Worm (Caenorhabditis elegans) whole organism, L4 larva: Measurements from ENCODE around the gene hrpf-2.

ENCODE experiments used
- F44E2.7 ChIP-seq: fragments of 200-800 bp; sonication (Bioruptor generic); IDR thresholded peaks from 2 replicates; pipeline ENCODE4 v2.1.2; 2022; ENCODE audit warnings: missing genetic modification characterization, missing compliant biosample characterization
- T20F7.1 ChIP-seq: fragments of 200-800 bp; sonication (Bioruptor generic); optimal IDR thresholded peaks from 2 replicates; lab custom pipeline; 2018; ENCODE audit warnings: mild to moderate bottlenecking, missing genetic modification characterization, missing compliant biosample characterization
- Y48G9A.11 ChIP-seq: fragments of 200-800 bp; sonication (Bioruptor generic); IDR thresholded peaks from 2 replicates; pipeline ENCODE4 v1.3.6; 2022; ENCODE audit warnings: missing genetic modification reagents, missing genetic modification characterization, missing compliant biosample characterization
- attf-4 ChIP-seq: sonication (generic microtip); optimal IDR thresholded peaks from 3 replicates; lab custom pipeline; 2017; ENCODE audit warnings: missing biosample characterization, missing genetic modification characterization
- ceh-20 ChIP-seq: fragments of 200-800 bp; sonication (Bioruptor generic); IDR thresholded peaks from 2 replicates; pipeline ENCODE4 v1.3.6; 2022; ENCODE audit warnings: missing genetic modification reagents, missing genetic modification characterization, missing compliant biosample characterization
- ceh-28 ChIP-seq: fragments of 150-350 bp; optimal IDR thresholded peaks from 2 replicates; lab custom pipeline; 2014; ENCODE audit warnings: missing biosample characterization, missing genetic modification reagents, missing genetic modification characterization
- ceh-32 ChIP-seq: sonication (generic microtip); optimal IDR thresholded peaks from 2 replicates; lab custom pipeline; 2016; ENCODE audit warnings: mild to moderate bottlenecking, missing genetic modification characterization, missing compliant biosample characterization; ENCODE audit not compliant: poor library complexity
- ctbp-1 ChIP-seq: fragments of 200-800 bp; sonication (Bioruptor generic); IDR thresholded peaks from 2 replicates; pipeline ENCODE4 v1.3.6; 2022; ENCODE audit warnings: missing genetic modification reagents, missing genetic modification characterization, missing compliant biosample characterization
- daf-8 ChIP-seq: fragments of 200-800 bp; sonication (Bioruptor generic); IDR thresholded peaks from 2 replicates; pipeline ENCODE4 v1.3.6; 2022; ENCODE audit warnings: missing genetic modification characterization, missing compliant biosample characterization
- dmd-6 ChIP-seq: fragments of 200-800 bp; sonication (Bioruptor generic); IDR thresholded peaks from 2 replicates; pipeline ENCODE4 v1.3.6; 2022; ENCODE audit warnings: missing genetic modification reagents, missing genetic modification characterization, missing compliant biosample characterization
- dmd-8 ChIP-seq: fragments of 200-800 bp; sonication (Bioruptor generic); IDR thresholded peaks from 2 replicates; pipeline ENCODE4 v1.3.6; 2022; ENCODE audit warnings: missing genetic modification characterization, missing compliant biosample characterization
- dmd-9 ChIP-seq: fragments of 200-800 bp; sonication (Bioruptor generic); IDR thresholded peaks from 2 replicates; pipeline ENCODE4 v1.3.6; 2022; ENCODE audit warnings: missing genetic modification reagents, missing genetic modification characterization, missing compliant biosample characterization
- dpl-1 ChIP-seq: fragments of 150-350 bp; optimal IDR thresholded peaks from 2 replicates; lab custom pipeline; 2014; ENCODE audit warnings: missing biosample characterization, missing genetic modification reagents, missing genetic modification characterization
- duxl-1 ChIP-seq: sonication (generic microtip); optimal IDR thresholded peaks from 2 replicates; lab custom pipeline; 2016; ENCODE audit warnings: mild to moderate bottlenecking, missing genetic modification characterization, moderate library complexity, missing compliant biosample characterization; ENCODE audit not compliant: poor library complexity
- dve-1 ChIP-seq: sonication (generic microtip); optimal IDR thresholded peaks from 2 replicates; lab custom pipeline; 2017; ENCODE audit warnings: antibody characterized with exemption, mild to moderate bottlenecking, missing genetic modification characterization, missing compliant biosample characterization; ENCODE audit not compliant: insufficient read depth
- egl-27 ChIP-seq: sonication (generic microtip); optimal IDR thresholded peaks from 3 replicates; lab custom pipeline; 2017; ENCODE audit warnings: missing biosample characterization, missing genetic modification reagents, missing genetic modification characterization
- egl-43 ChIP-seq: fragments of 200-800 bp; sonication (Bioruptor generic); IDR thresholded peaks from 2 replicates; pipeline ENCODE4 v1.3.6; 2022; ENCODE audit warnings: missing genetic modification reagents, missing genetic modification characterization, missing compliant biosample characterization
- fkh-10 ChIP-seq: fragments of 150-350 bp; optimal IDR thresholded peaks from 2 replicates; lab custom pipeline; 2014; ENCODE audit warnings: missing biosample characterization, missing genetic modification reagents, missing genetic modification characterization
- jun-1 ChIP-seq: fragments of 150-350 bp; optimal IDR thresholded peaks from 2 replicates; lab custom pipeline; 2014; ENCODE audit warnings: missing biosample characterization, missing genetic modification reagents, missing genetic modification characterization
- lin-29 ChIP-seq: fragments of 200-800 bp; sonication (Bioruptor generic); IDR thresholded peaks from 2 replicates; pipeline ENCODE4 v1.3.6; 2022; ENCODE audit warnings: missing genetic modification reagents, missing genetic modification characterization, missing compliant biosample characterization
- lin-38 ChIP-seq: fragments of 200-800 bp; sonication (Bioruptor generic); IDR thresholded peaks from 2 replicates; pipeline ENCODE4 v1.3.6; 2022; ENCODE audit warnings: missing genetic modification reagents, missing genetic modification characterization, missing compliant biosample characterization
- lin-39 ChIP-seq: fragments of 150-350 bp; optimal IDR thresholded peaks from 2 replicates; lab custom pipeline; 2014; ENCODE audit warnings: missing biosample characterization, missing genetic modification reagents, missing genetic modification characterization
- lir-3 ChIP-seq: sonication (generic microtip); optimal IDR thresholded peaks from 2 replicates; lab custom pipeline; 2016; ENCODE audit warnings: mild to moderate bottlenecking, missing genetic modification characterization, missing compliant biosample characterization
- lsy-2 ChIP-seq, 2 experiments: fragments of 150-350 bp in 1 of 2; sonication (generic microtip) in 1 of 2; optimal IDR thresholded peaks; 2 replicates each; lab custom pipeline; 2014 to 2017; ENCODE audit warnings: missing biosample characterization in 2 of 2, missing genetic modification characterization in 2 of 2
- madf-5 ChIP-seq, 2 experiments: fragments of 200-800 bp; sonication (Bioruptor generic); IDR thresholded peaks; 2 replicates each; pipeline ENCODE4 v1.3.6; 2022; ENCODE audit warnings: missing compliant biosample characterization in 2 of 2, missing genetic modification characterization in 2 of 2
- nhr-102 ChIP-seq: sonication (generic microtip); optimal IDR thresholded peaks from 2 replicates; lab custom pipeline; 2016; ENCODE audit warnings: mild to moderate bottlenecking, missing genetic modification characterization, moderate library complexity, missing compliant biosample characterization
- nhr-11 ChIP-seq: fragments of 150-350 bp; optimal IDR thresholded peaks from 2 replicates; lab custom pipeline; 2014; ENCODE audit warnings: missing biosample characterization, missing genetic modification characterization
- nhr-25 ChIP-seq: sonication (generic microtip); optimal IDR thresholded peaks from 2 replicates; lab custom pipeline; 2017; ENCODE audit warnings: missing genetic modification characterization, mild to moderate bottlenecking, missing compliant biosample characterization, antibody characterized with exemption, moderate library complexity, borderline replicate concordance; ENCODE audit not compliant: insufficient read depth
- nhr-48 ChIP-seq: sonication (generic microtip); optimal IDR thresholded peaks from 2 replicates; lab custom pipeline; 2016; ENCODE audit warnings: mild to moderate bottlenecking, missing genetic modification characterization, missing compliant biosample characterization
- nhr-77 ChIP-seq: fragments of 150-350 bp; optimal IDR thresholded peaks from 2 replicates; lab custom pipeline; 2014; ENCODE audit warnings: missing biosample characterization, missing genetic modification characterization
- pha-4 ChIP-seq, 2 experiments: fragments of 150-350 bp in 1 of 2; fragments of 200-800 bp in 1 of 2; sonication (Bioruptor generic) in 1 of 2; IDR thresholded peaks in 1 of 2; optimal IDR thresholded peaks in 1 of 2; 2 replicates each; pipeline versions ENCODE4 v1.3.6 to Lab custom; 2014 to 2022; ENCODE audit warnings: missing genetic modification characterization in 2 of 2, missing genetic modification reagents in 2 of 2, missing biosample characterization in 1 of 2, missing compliant biosample characterization in 1 of 2
- pqm-1 ChIP-seq: sonication (generic microtip); optimal IDR thresholded peaks from 2 replicates; lab custom pipeline; 2017; ENCODE audit warnings: missing biosample characterization, missing genetic modification characterization
- rbr-2 ChIP-seq: sonication (generic microtip); optimal IDR thresholded peaks from 2 replicates; lab custom pipeline; 2016; ENCODE audit warnings: missing genotype, missing genetic modification characterization, missing compliant biosample characterization
- sdz-12 ChIP-seq: fragments of 200-800 bp; sonication (Bioruptor generic); optimal IDR thresholded peaks from 2 replicates; lab custom pipeline; 2018; ENCODE audit warnings: mild to moderate bottlenecking, missing genetic modification characterization, missing compliant biosample characterization
- skn-1 ChIP-seq: fragments of 150-350 bp; optimal IDR thresholded peaks from 2 replicates; lab custom pipeline; 2014; ENCODE audit warnings: missing biosample characterization, missing genetic modification characterization
- snpc-1.2 ChIP-seq: fragments of 200-800 bp; sonication (Bioruptor generic); IDR thresholded peaks from 2 replicates; pipeline ENCODE4 v1.3.6; 2022; ENCODE audit warnings: missing genetic modification reagents, missing genetic modification characterization, missing compliant biosample characterization
- snpc-4 ChIP-seq: fragments of 150-350 bp; optimal IDR thresholded peaks from 2 replicates; lab custom pipeline; 2014; ENCODE audit warnings: missing biosample characterization, missing genetic modification characterization
- spr-1 ChIP-seq: sonication (generic microtip); optimal IDR thresholded peaks from 2 replicates; lab custom pipeline; 2016; ENCODE audit warnings: mild to moderate bottlenecking, missing genetic modification characterization, missing compliant biosample characterization
- spr-3 ChIP-seq: fragments of 200-800 bp; sonication (Bioruptor generic); optimal IDR thresholded peaks from 2 replicates; lab custom pipeline; 2018; ENCODE audit warnings: mild to moderate bottlenecking, missing genetic modification characterization, missing compliant biosample characterization
- unc-62 ChIP-seq, 3 experiments: fragments of 150-350 bp in 1 of 3; sonication (generic microtip); optimal IDR thresholded peaks in 2 of 3; peaks in 1 of 3; 1 replicate in 1 of 3; 2 replicates in 2 of 3; lab custom pipeline; 2014 to 2017; ENCODE audit warnings: missing biosample characterization in 3 of 3, missing genetic modification characterization in 3 of 3, missing genetic modification reagents in 3 of 3, missing genotype in 1 of 3
- zag-1 ChIP-seq: fragments of 150-350 bp; optimal IDR thresholded peaks from 2 replicates; lab custom pipeline; 2014; ENCODE audit warnings: missing biosample characterization, missing genetic modification characterization
- zfp-2 ChIP-seq: sonication (generic microtip); optimal IDR thresholded peaks from 2 replicates; lab custom pipeline; 2016; ENCODE audit warnings: mild to moderate bottlenecking, missing genetic modification characterization, missing compliant biosample characterization
- zip-11 ChIP-seq: fragments of 200-800 bp; sonication (Bioruptor generic); IDR thresholded peaks from 2 replicates; pipeline ENCODE4 v1.3.6; 2022; ENCODE audit warnings: missing genetic modification characterization, missing compliant biosample characterization
- zip-2 ChIP-seq: fragments of 150-350 bp; optimal IDR thresholded peaks from 2 replicates; lab custom pipeline; 2014; ENCODE audit warnings: missing biosample characterization, missing genetic modification characterization
- ztf-11 ChIP-seq: fragments of 150-350 bp; optimal IDR thresholded peaks from 2 replicates; lab custom pipeline; 2014; ENCODE audit warnings: missing biosample characterization, missing genetic modification characterization

hrpf-2 gene

DNA sequence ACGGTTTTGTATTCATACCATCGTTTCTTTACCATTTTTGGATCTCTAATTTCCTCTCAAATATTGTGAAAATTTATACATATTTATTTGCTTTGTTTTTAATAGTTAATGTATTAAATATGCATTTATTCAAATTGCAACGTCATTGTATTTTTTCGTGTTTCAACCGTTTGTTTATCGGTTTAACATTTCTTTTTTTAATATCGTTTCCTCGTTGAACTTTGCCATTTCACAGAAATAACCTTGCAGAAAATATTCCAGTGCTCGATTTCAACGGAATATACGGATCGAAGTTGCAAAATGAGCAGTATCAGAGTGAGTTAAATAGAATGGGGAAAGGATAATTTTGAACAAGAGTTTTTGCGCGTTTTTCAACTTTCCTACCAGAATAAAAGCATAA lies 47.0 kb downstream of the hrpf-2 start, which contains the start of gene seu-1:
Gene seu-1, plus strand, starts transcription at position 301 of the 400 bp plus-strand sequence.
- TF ChIP-seq snpc-1.2 (GFP tag; lab: Robert Waterston, UW) (0 out of 2 replicates have a peak, but pooled peaks have one; percentile 7), sdz-12 (GFP tag; lab: Kevin White, UChicago) (no peak)

DNA sequence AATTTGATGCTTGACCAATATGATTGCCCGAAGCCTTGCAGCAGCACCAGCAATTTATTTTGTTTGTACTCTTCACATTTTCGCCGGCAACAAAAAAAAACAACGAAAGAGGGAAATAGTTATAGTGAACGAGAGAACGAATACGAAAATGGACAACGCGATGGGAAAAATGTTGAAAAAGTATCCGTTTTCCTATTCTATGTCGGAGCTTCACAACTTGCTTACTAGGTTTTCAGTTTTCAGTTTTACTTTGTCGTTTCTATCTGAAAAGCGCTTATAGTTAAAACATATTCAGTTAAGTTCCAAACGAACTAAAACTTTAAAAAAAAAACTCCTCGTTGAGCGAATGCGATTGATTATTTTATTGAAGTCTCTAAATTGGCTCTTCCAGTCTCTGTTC lies 48.1 kb downstream of the hrpf-2 start:
- TF ChIP-seq snpc-4 (tag; lab: Kevin White, UChicago) (no peak), unc-62 (GFP tag; optimal IDR thresholded peaks at IDR 0.05 in 1 of 2; lab: Kevin White, UChicago) (peak in 1 of 2 experiments; percentile 94), unc-62 (tag; optimal IDR thresholded peaks at IDR 0.05; lab: Kevin White, UChicago) (no peak)

DNA sequence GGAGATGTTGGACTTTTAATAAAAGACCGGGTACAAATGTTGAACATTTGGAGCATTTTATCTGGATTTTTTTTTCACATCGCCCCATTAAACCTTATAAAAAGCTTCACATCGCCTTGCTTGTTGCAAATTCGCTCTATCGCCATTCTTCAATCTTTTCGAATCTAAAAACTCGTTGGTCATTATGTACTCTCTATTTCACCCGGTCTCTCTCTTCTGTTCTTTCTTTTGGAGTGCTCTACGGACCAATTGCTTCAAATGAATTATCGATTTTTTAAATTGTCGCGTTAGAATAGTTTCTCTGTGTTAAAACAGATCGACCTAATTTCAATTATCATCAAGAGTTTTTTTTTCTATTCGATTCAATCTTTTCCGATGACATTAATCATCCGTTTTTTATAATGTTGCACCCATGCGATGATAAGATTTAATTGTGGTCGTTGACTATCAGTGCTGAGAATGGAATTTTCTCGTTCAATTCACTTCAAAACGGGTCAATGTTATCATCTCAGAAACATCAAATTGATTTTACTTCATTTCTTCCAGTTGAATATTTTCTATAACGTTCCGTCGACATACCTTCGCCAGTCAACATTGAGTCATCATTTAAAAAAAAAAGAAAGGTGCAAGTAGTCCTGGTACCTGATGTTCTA lies 48.8 kb downstream of the hrpf-2 start:
- TF ChIP-seq dmd-9 (GFP tag; lab: Robert Waterston, UW) (no peak), zag-1 (no peak), dmd-6 (GFP tag; lab: Robert Waterston, UW) (peak; percentile 43; the same call in 1 of the 2 replicates), nhr-11 (tag; lab: Kevin White, UChicago) (no peak), nhr-48 (tag; lab: Kevin White, UChicago) (peak; percentile 19), ctbp-1 (no peak), dmd-8 (no peak), madf-5 (GFP tag; IDR thresholded peaks at IDR 0.05; lab: Robert Waterston, UW) (no peak), ztf-11 (no peak), dpl-1 (GFP tag; lab: Kevin White, UChicago) (peak; percentile 17), pqm-1 (tag; lab: Kevin White, UChicago) (peak; percentile 40), nhr-102 (tag; lab: Kevin White, UChicago) (no peak), dve-1 (tag; lab: Kevin White, UChicago) (peak; percentile 38), ceh-32 (tag; lab: Kevin White, UChicago) (no peak), lsy-2 (tag; optimal IDR thresholded peaks at IDR 0.05; lab: Kevin White, UChicago) (peak in 1 of 2 experiments; percentile 59), jun-1 (no peak), T20F7.1 (GFP tag; lab: Kevin White, UChicago) (peak; percentile 17), zip-2 (tag; lab: Kevin White, UChicago) (no peak), duxl-1 (tag; lab: Kevin White, UChicago) (no peak), rbr-2 (tag; lab: Kevin White, UChicago) (no peak), nhr-25 (no peak), egl-27 (tag; lab: Kevin White, UChicago) (no peak), ceh-28 (tag; lab: Kevin White, UChicago) (peak; percentile 69), nhr-77 (tag; lab: Kevin White, UChicago) (no peak), daf-8 (no peak), lin-39 (tag; lab: Kevin White, UChicago) (no peak), zip-11 (GFP tag; lab: Robert Waterston, UW) (no peak), attf-4 (no peak), skn-1 (tag; lab: Kevin White, UChicago) (no peak), spr-3 (no peak), zfp-2 (tag; lab: Kevin White, UChicago) (no peak), F44E2.7 (GFP tag; lab: Robert Waterston, UW) (no peak), lir-3 (no peak), lin-29 (no peak), snpc-4 (tag; lab: Kevin White, UChicago) (no peak), fkh-10 (GFP tag; lab: Kevin White, UChicago) (no peak), ceh-20 (GFP tag; lab: Robert Waterston, UW) (0 out of 2 replicates have a peak, but pooled peaks have one; percentile 25), spr-1 (tag; lab: Kevin White, UChicago) (no peak), pha-4 (GFP tag; IDR thresholded peaks at IDR 0.05; lab: Robert Waterston, UW) (no peak), pha-4 (tag; optimal IDR thresholded peaks at IDR 0.05; lab: Kevin White, UChicago) (no peak), Y48G9A.11 (GFP tag; lab: Robert Waterston, UW) (no peak), lin-38 (peak; percentile 51), egl-43 (GFP tag; lab: Robert Waterston, UW) (no peak)
